Worm (Caenorhabditis elegans) whole organism, L1 larva: ENCODE results near the gene hsp-1.

Experiments used
- C04F5.9 ChIP-seq: sonication (generic microtip); optimal IDR thresholded peaks from 2 replicates; lab custom pipeline; 2016; ENCODE audit warnings: missing genetic modification characterization, missing compliant biosample characterization
- F16B12.6 ChIP-seq: fragments of 150-350 bp; optimal IDR thresholded peaks from 2 replicates; lab custom pipeline; 2014; ENCODE audit warnings: missing biosample characterization, missing genetic modification characterization
- Y116A8C.19 ChIP-seq: sonication (generic microtip); optimal IDR thresholded peaks from 2 replicates; lab custom pipeline; 2016; ENCODE audit warnings: missing compliant biosample characterization, missing genetic modification characterization, borderline replicate concordance
- aha-1 ChIP-seq: fragments of 150-350 bp; optimal IDR thresholded peaks from 2 replicates; lab custom pipeline; 2014; ENCODE audit warnings: missing biosample characterization, missing genetic modification characterization
- alr-1 ChIP-seq: fragments of 200-800 bp; sonication (Bioruptor generic); optimal IDR thresholded peaks from 2 replicates; lab custom pipeline; 2018; ENCODE audit warnings: borderline replicate concordance, mild to moderate bottlenecking, missing genetic modification characterization, missing compliant biosample characterization
- blmp-1 ChIP-seq: fragments of 150-350 bp; optimal IDR thresholded peaks from 2 replicates; lab custom pipeline; 2014; ENCODE audit warnings: missing biosample characterization, missing genetic modification characterization
- ceh-63 ChIP-seq: fragments of 200-800 bp; sonication (Bioruptor generic); optimal IDR thresholded peaks from 2 replicates; lab custom pipeline; 2018; ENCODE audit warnings: mild to moderate bottlenecking, missing genetic modification characterization, missing compliant biosample characterization
- ceh-8 ChIP-seq: fragments of 200-800 bp; sonication (Bioruptor generic); optimal IDR thresholded peaks from 2 replicates; lab custom pipeline; 2018; ENCODE audit warnings: mild to moderate bottlenecking, missing genetic modification characterization, moderate library complexity, missing compliant biosample characterization
- ceh-88 ChIP-seq: fragments of 200-800 bp; sonication (Bioruptor generic); IDR thresholded peaks from 2 replicates; pipeline ENCODE4 v1.3.6; 2022; ENCODE audit warnings: missing genetic modification characterization, missing compliant biosample characterization
- ceh-90 ChIP-seq: sonication (generic microtip); optimal IDR thresholded peaks from 2 replicates; lab custom pipeline; 2016; ENCODE audit warnings: missing genetic modification characterization, missing compliant biosample characterization
- ces-1 ChIP-seq: fragments of 150-350 bp; optimal IDR thresholded peaks from 2 replicates; lab custom pipeline; 2014; ENCODE audit warnings: missing biosample characterization, missing genetic modification reagents, missing genetic modification characterization
- dsc-1 ChIP-seq: sonication (generic microtip); optimal IDR thresholded peaks from 2 replicates; lab custom pipeline; 2016; ENCODE audit warnings: mild to moderate bottlenecking, missing genetic modification characterization, missing compliant biosample characterization
- efl-1 ChIP-seq, 4 experiments: fragments of 150-350 bp; optimal IDR thresholded peaks in 3 of 4; peaks in 1 of 4; 1 replicate in 1 of 4; 2 replicates in 3 of 4; lab custom pipeline; 2014; ENCODE audit warnings: missing biosample characterization in 2 of 4, missing genetic modification characterization in 2 of 4, missing genetic modification reagents in 2 of 4
- efl-3 ChIP-seq: fragments of 200-800 bp; sonication (Bioruptor generic); optimal IDR thresholded peaks from 2 replicates; lab custom pipeline; 2018; ENCODE audit warnings: mild to moderate bottlenecking, missing genetic modification characterization, missing compliant biosample characterization
- egl-27 ChIP-seq, 2 experiments: fragments of 150-350 bp in 1 of 2; sonication (generic microtip); optimal IDR thresholded peaks; 3 replicates each; lab custom pipeline; 2017 to 2018; ENCODE audit warnings: missing biosample characterization in 2 of 2, missing genetic modification characterization in 2 of 2, missing genetic modification reagents in 2 of 2
- elt-3 ChIP-seq, 6 experiments: fragments of 150-350 bp in 1 of 6; sonication (generic microtip); optimal IDR thresholded peaks; 2 replicates each; lab custom pipeline; 2017 to 2018; ENCODE audit warnings: missing biosample characterization in 6 of 6, missing genetic modification characterization in 6 of 6, inconsistent platforms in 1 of 6
- ets-5 ChIP-seq: fragments of 200-800 bp; sonication (Bioruptor generic); IDR thresholded peaks from 2 replicates; pipeline ENCODE4 v1.3.6; 2022; ENCODE audit warnings: missing genetic modification characterization, missing compliant biosample characterization
- fkh-4 ChIP-seq: sonication (generic microtip); optimal IDR thresholded peaks from 2 replicates; lab custom pipeline; 2016; ENCODE audit warnings: missing compliant biosample characterization, missing genetic modification characterization, borderline replicate concordance
- fkh-8 ChIP-seq: sonication (generic microtip); optimal IDR thresholded peaks from 2 replicates; lab custom pipeline; 2016; ENCODE audit warnings: mild to moderate bottlenecking, missing genetic modification characterization, missing compliant biosample characterization
- hlh-4 ChIP-seq: sonication (generic microtip); optimal IDR thresholded peaks from 2 replicates; lab custom pipeline; 2016; ENCODE audit warnings: mild to moderate bottlenecking, missing genetic modification characterization, missing compliant biosample characterization
- hpl-2 ChIP-seq: fragments of 150-350 bp; optimal IDR thresholded peaks from 2 replicates; lab custom pipeline; 2014; ENCODE audit warnings: missing biosample characterization, missing genetic modification reagents, missing genetic modification characterization
- lin-13 ChIP-seq: fragments of 150-350 bp; optimal IDR thresholded peaks from 2 replicates; lab custom pipeline; 2014; ENCODE audit warnings: missing biosample characterization, missing genetic modification reagents, missing genetic modification characterization
- lin-35 ChIP-seq, 2 experiments: fragments of 150-350 bp; optimal IDR thresholded peaks; 2 replicates each; lab custom pipeline; 2014; ENCODE audit warnings: missing biosample characterization in 2 of 2, missing genetic modification characterization in 2 of 2, missing genetic modification reagents in 2 of 2
- lin-39 ChIP-seq: fragments of 150-350 bp; optimal IDR thresholded peaks from 2 replicates; lab custom pipeline; 2014; ENCODE audit warnings: missing biosample characterization, missing genetic modification reagents, missing genetic modification characterization
- lsy-2 ChIP-seq, 2 experiments: fragments of 150-350 bp; optimal IDR thresholded peaks; 2 replicates each; lab custom pipeline; 2014; ENCODE audit warnings: missing biosample characterization in 2 of 2, missing genetic modification characterization in 2 of 2
- mab-9 ChIP-seq: fragments of 200-800 bp; sonication (Bioruptor generic); IDR thresholded peaks from 2 replicates; pipeline ENCODE4 v1.3.6; 2022; ENCODE audit warnings: missing genetic modification reagents, missing genetic modification characterization, missing compliant biosample characterization
- mef-2 ChIP-seq: fragments of 150-350 bp; optimal IDR thresholded peaks from 2 replicates; lab custom pipeline; 2014; ENCODE audit warnings: missing biosample characterization, missing genetic modification characterization
- mep-1 ChIP-seq: fragments of 150-350 bp; optimal IDR thresholded peaks from 2 replicates; lab custom pipeline; 2014; ENCODE audit warnings: missing biosample characterization, missing genetic modification characterization
- nhr-12 ChIP-seq: sonication (generic microtip); optimal IDR thresholded peaks from 2 replicates; lab custom pipeline; 2017; ENCODE audit warnings: missing biosample characterization, missing genetic modification characterization
- nhr-28 ChIP-seq: fragments of 150-350 bp; optimal IDR thresholded peaks from 2 replicates; lab custom pipeline; 2014; ENCODE audit warnings: missing biosample characterization, missing genetic modification characterization
- nhr-47 ChIP-seq: sonication (generic microtip); optimal IDR thresholded peaks from 2 replicates; lab custom pipeline; 2016; ENCODE audit warnings: mild to moderate bottlenecking, missing genetic modification characterization, moderate library complexity, missing compliant biosample characterization
- nhr-71 ChIP-seq: sonication (generic microtip); optimal IDR thresholded peaks from 2 replicates; lab custom pipeline; 2016; ENCODE audit warnings: mild to moderate bottlenecking, missing genetic modification characterization, moderate library complexity, missing compliant biosample characterization
- nhr-84 ChIP-seq: sonication (generic microtip); optimal IDR thresholded peaks from 2 replicates; lab custom pipeline; 2017; ENCODE audit warnings: missing biosample characterization, missing genetic modification characterization
- nhr-85 ChIP-seq: sonication (generic microtip); peaks from one replicate; lab custom pipeline; 2016; ENCODE audit warnings: missing genetic modification characterization, inconsistent platforms, missing compliant biosample characterization
- pqm-1 ChIP-seq: sonication (generic microtip); optimal IDR thresholded peaks from 3 replicates; lab custom pipeline; 2017; ENCODE audit warnings: missing biosample characterization, missing genetic modification characterization
- rnt-1 ChIP-seq: sonication (generic microtip); optimal IDR thresholded peaks from 2 replicates; lab custom pipeline; 2016; ENCODE audit warnings: mild to moderate bottlenecking, missing genetic modification characterization, moderate library complexity, missing compliant biosample characterization
- snpc-4 ChIP-seq: fragments of 150-350 bp; optimal IDR thresholded peaks from 2 replicates; lab custom pipeline; 2014; ENCODE audit warnings: missing biosample characterization, missing genetic modification characterization
- sox-4 ChIP-seq: sonication (generic microtip); optimal IDR thresholded peaks from 2 replicates; lab custom pipeline; 2016; ENCODE audit warnings: missing genetic modification characterization, missing compliant biosample characterization
- sptf-1 ChIP-seq: fragments of 150-350 bp; optimal IDR thresholded peaks from 2 replicates; lab custom pipeline; 2014; ENCODE audit warnings: missing biosample characterization, missing genetic modification characterization
- swsn-7 ChIP-seq: sonication (generic microtip); optimal IDR thresholded peaks from 2 replicates; lab custom pipeline; 2016; ENCODE audit warnings: missing genetic modification characterization, missing compliant biosample characterization
- tlp-1 ChIP-seq: fragments of 150-350 bp; optimal IDR thresholded peaks from 2 replicates; lab custom pipeline; 2014; ENCODE audit warnings: missing biosample characterization, missing genetic modification characterization
- unc-30 ChIP-seq: sonication (generic microtip); optimal IDR thresholded peaks from 2 replicates; lab custom pipeline; 2017; ENCODE audit warnings: missing biosample characterization, missing genetic modification characterization
- unc-98 ChIP-seq: fragments of 200-800 bp; sonication (Bioruptor generic); IDR thresholded peaks from 2 replicates; pipeline ENCODE4 v1.3.6; 2022; ENCODE audit warnings: missing genetic modification characterization, missing compliant biosample characterization
- zag-1 ChIP-seq: fragments of 150-350 bp; optimal IDR thresholded peaks from 2 replicates; lab custom pipeline; 2014; ENCODE audit warnings: missing biosample characterization, missing genetic modification characterization
- zip-4 ChIP-seq: fragments of 200-800 bp; sonication (Bioruptor generic); optimal IDR thresholded peaks from 2 replicates; lab custom pipeline; 2018; ENCODE audit warnings: mild to moderate bottlenecking, missing genetic modification characterization, moderate library complexity, missing compliant biosample characterization
- ztf-4 ChIP-seq: fragments of 150-350 bp; optimal IDR thresholded peaks from 2 replicates; lab custom pipeline; 2014; ENCODE audit warnings: missing biosample characterization, missing genetic modification characterization

Gene hsp-1

ce11 chrIV:17280441-17280939 is 1.7 kb downstream of the hsp-1 start:
- TF ChIP-seq pqm-1 (tag; lab: Kevin White, UChicago) (no peak), elt-3 (tag; optimal IDR thresholded peaks at IDR 0.05; lab: Kevin White, UChicago) (no peak), alr-1 (tag; lab: Kevin White, UChicago) (no peak), lin-39 (tag; lab: Kevin White, UChicago) (no peak), ets-5 (GFP tag; lab: Robert Waterston, UW) (no peak), hlh-4 (tag; lab: Kevin White, UChicago) (no peak), ceh-88 (GFP tag; lab: Robert Waterston, UW) (no peak), nhr-47 (tag; lab: Kevin White, UChicago) (no peak), F16B12.6 (tag; lab: Kevin White, UChicago) (no peak), mab-9 (GFP tag; lab: Robert Waterston, UW) (no peak), sox-4 (tag; lab: Kevin White, UChicago) (no peak), zag-1 (tag; lab: Kevin White, UChicago) (no peak), efl-1 (optimal IDR thresholded peaks at IDR 0.05; lab: Kevin White, UChicago) (no peak), efl-1 (GFP tag; optimal IDR thresholded peaks at IDR 0.05 in 1 of 2; lab: Kevin White, UChicago) (peak in 1 of 2 experiments; percentile 66), ceh-90 (tag; lab: Kevin White, UChicago) (no peak), swsn-7 (tag; lab: Kevin White, UChicago) (no peak), efl-3 (GFP tag; lab: Kevin White, UChicago) (no peak), C04F5.9 (tag; lab: Kevin White, UChicago) (no peak), mep-1 (tag; lab: Kevin White, UChicago) (no peak), rnt-1 (peak; percentile 16), unc-30 (tag; lab: Kevin White, UChicago) (no peak), blmp-1 (tag; lab: Kevin White, UChicago) (no peak), egl-27 (tag; optimal IDR thresholded peaks at IDR 0.05; lab: Kevin White, UChicago) (no peak), ceh-63 (GFP tag; lab: Kevin White, UChicago) (no peak), nhr-84 (tag; lab: Kevin White, UChicago) (no peak), dsc-1 (no peak), nhr-28 (no peak), fkh-8 (tag; lab: Kevin White, UChicago) (peak; percentile 9), snpc-4 (no peak), sptf-1 (tag; lab: Kevin White, UChicago) (no peak), ztf-4 (no peak), tlp-1 (tag; lab: Kevin White, UChicago) (no peak), zip-4 (GFP tag; lab: Kevin White, UChicago) (no peak), ces-1 (GFP tag; lab: Kevin White, UChicago) (no peak), aha-1 (tag; lab: Kevin White, UChicago) (no peak), Y116A8C.19 (tag; lab: Kevin White, UChicago) (no peak), fkh-4 (tag; lab: Kevin White, UChicago) (no peak), hpl-2 (no peak), mef-2 (tag; lab: Kevin White, UChicago) (no peak), nhr-12 (tag; lab: Kevin White, UChicago) (no peak), unc-98 (GFP tag; lab: Robert Waterston, UW) (no peak), ceh-8 (GFP tag; lab: Kevin White, UChicago) (no peak), lin-35 (GFP tag; optimal IDR thresholded peaks at IDR 0.05; lab: Kevin White, UChicago) (peak in 1 of 2 experiments; percentile 0), lsy-2 (tag; optimal IDR thresholded peaks at IDR 0.05; lab: Kevin White, UChicago) (peak in 1 of 2 experiments; percentile 11), lin-13 (no peak), nhr-85 (tag; lab: Kevin White, UChicago) (peak; percentile 86), nhr-71 (tag; lab: Kevin White, UChicago) (no peak)
